Worm (Caenorhabditis elegans) whole organism, late embryonic: Measurements from ENCODE around the gene cpf-2.

Experiments used
- C08G9.2 ChIP-seq: sonication (generic microtip); optimal IDR thresholded peaks from 2 replicates; lab custom pipeline; 2016; ENCODE audit warnings: mild to moderate bottlenecking, missing genetic modification characterization, moderate library complexity, missing compliant biosample characterization
- C38D4.7 ChIP-seq: fragments of 200-800 bp; sonication (Bioruptor generic); optimal IDR thresholded peaks from 2 replicates; lab custom pipeline; 2018; ENCODE audit warnings: mild to moderate bottlenecking, missing genetic modification characterization, moderate library complexity, missing compliant biosample characterization
- K02D7.2 ChIP-seq: sonication (generic microtip); optimal IDR thresholded peaks from 2 replicates; lab custom pipeline; 2017; ENCODE audit warnings: mild to moderate bottlenecking, missing genetic modification characterization, missing compliant biosample characterization
- K09A11.1 ChIP-seq: sonication (generic microtip); optimal IDR thresholded peaks from 2 replicates; lab custom pipeline; 2017; ENCODE audit warnings: antibody characterized with exemption, mild to moderate bottlenecking, missing genetic modification characterization, missing compliant biosample characterization; ENCODE audit not compliant: insufficient read depth
- T23F11.4 ChIP-seq: fragments of 200-800 bp; sonication (Bioruptor generic); optimal IDR thresholded peaks from 2 replicates; lab custom pipeline; 2018; ENCODE audit warnings: mild to moderate bottlenecking, missing genetic modification characterization, missing compliant biosample characterization
- ahr-1 ChIP-seq: sonication (generic microtip); optimal IDR thresholded peaks from 2 replicates; lab custom pipeline; 2016; ENCODE audit warnings: missing genetic modification characterization, missing compliant biosample characterization
- ceh-14 ChIP-seq: sonication (generic microtip); optimal IDR thresholded peaks from 2 replicates; lab custom pipeline; 2016; ENCODE audit warnings: missing genotype, missing genetic modification characterization, missing compliant biosample characterization
- ceh-19 ChIP-seq: fragments of 200-800 bp; sonication (Bioruptor generic); optimal IDR thresholded peaks from 2 replicates; lab custom pipeline; 2018; ENCODE audit warnings: mild to moderate bottlenecking, missing genetic modification characterization, missing compliant biosample characterization
- ceh-2 ChIP-seq: sonication (generic microtip); optimal IDR thresholded peaks from 2 replicates; lab custom pipeline; 2016; ENCODE audit warnings: missing genotype, missing genetic modification characterization, missing compliant biosample characterization
- ceh-22 ChIP-seq: sonication (generic microtip); optimal IDR thresholded peaks from 2 replicates; lab custom pipeline; 2017; ENCODE audit warnings: missing biosample characterization, missing genetic modification characterization
- ceh-30 ChIP-seq: fragments of 150-350 bp; optimal IDR thresholded peaks from 2 replicates; lab custom pipeline; 2014; ENCODE audit warnings: missing biosample characterization, missing genetic modification characterization
- ceh-31 ChIP-seq: sonication (generic microtip); optimal IDR thresholded peaks from 2 replicates; lab custom pipeline; 2016; ENCODE audit warnings: missing genetic modification characterization, missing compliant biosample characterization
- ceh-34 ChIP-seq: sonication (generic microtip); optimal IDR thresholded peaks from 2 replicates; lab custom pipeline; 2016; ENCODE audit warnings: mild to moderate bottlenecking, missing genetic modification characterization, missing compliant biosample characterization
- ceh-45 ChIP-seq: fragments of 200-800 bp; sonication (Bioruptor generic); IDR thresholded peaks from 2 replicates; pipeline ENCODE4 v1.3.6; 2022; ENCODE audit warnings: missing genetic modification reagents, missing genetic modification characterization, missing compliant biosample characterization
- ceh-48 ChIP-seq: sonication (generic microtip); optimal IDR thresholded peaks from 2 replicates; lab custom pipeline; 2016; ENCODE audit warnings: missing genetic modification characterization, inconsistent platforms, missing compliant biosample characterization
- ceh-6 ChIP-seq: fragments of 200-800 bp; sonication (Bioruptor generic); optimal IDR thresholded peaks from 2 replicates; lab custom pipeline; 2018; ENCODE audit warnings: mild to moderate bottlenecking, missing genetic modification characterization, missing compliant biosample characterization
- ceh-9 ChIP-seq: sonication (generic microtip); optimal IDR thresholded peaks from 2 replicates; lab custom pipeline; 2016; ENCODE audit warnings: mild to moderate bottlenecking, missing genetic modification characterization, inconsistent platforms, missing compliant biosample characterization
- che-1 ChIP-seq: sonication (generic microtip); optimal IDR thresholded peaks from 2 replicates; lab custom pipeline; 2016; ENCODE audit warnings: mild to moderate bottlenecking, missing genetic modification characterization, missing compliant biosample characterization
- elt-2 ChIP-seq: sonication (generic microtip); optimal IDR thresholded peaks from 2 replicates; lab custom pipeline; 2016; ENCODE audit warnings: missing genetic modification reagents, missing genetic modification characterization, missing compliant biosample characterization
- fax-1 ChIP-seq: sonication (generic microtip); optimal IDR thresholded peaks from 2 replicates; lab custom pipeline; 2016; ENCODE audit warnings: missing genotype, missing genetic modification characterization, missing compliant biosample characterization
- fkh-6 ChIP-seq: sonication (generic microtip); optimal IDR thresholded peaks from 2 replicates; lab custom pipeline; 2016; ENCODE audit warnings: missing genetic modification characterization, missing compliant biosample characterization
- hlh-15 ChIP-seq: sonication (generic microtip); optimal IDR thresholded peaks from 2 replicates; lab custom pipeline; 2016; ENCODE audit warnings: missing genetic modification characterization, missing compliant biosample characterization
- hlh-30 ChIP-seq: sonication (generic microtip); optimal IDR thresholded peaks from 2 replicates; lab custom pipeline; 2017; ENCODE audit warnings: antibody characterized with exemption, missing genetic modification characterization, missing compliant biosample characterization; ENCODE audit not compliant: insufficient read depth
- hlh-6 ChIP-seq: sonication (generic microtip); optimal IDR thresholded peaks from 2 replicates; lab custom pipeline; 2016; ENCODE audit warnings: missing genotype, missing genetic modification characterization, missing compliant biosample characterization
- hlh-8 ChIP-seq: sonication (generic microtip); optimal IDR thresholded peaks from 2 replicates; lab custom pipeline; 2016; ENCODE audit warnings: missing genotype, missing genetic modification characterization, missing compliant biosample characterization
- lim-6 ChIP-seq: sonication (generic microtip); optimal IDR thresholded peaks from 2 replicates; lab custom pipeline; 2016; ENCODE audit warnings: missing genetic modification characterization, missing compliant biosample characterization
- lin-11 ChIP-seq: fragments of 200-800 bp; sonication (Bioruptor generic); optimal IDR thresholded peaks from 2 replicates; lab custom pipeline; 2018; ENCODE audit warnings: mild to moderate bottlenecking, missing genetic modification characterization, missing compliant biosample characterization
- mec-3 ChIP-seq: sonication (generic microtip); optimal IDR thresholded peaks from 2 replicates; lab custom pipeline; 2016; ENCODE audit warnings: borderline replicate concordance, missing genetic modification characterization, missing compliant biosample characterization
- nfya-1 ChIP-seq: sonication (generic microtip); optimal IDR thresholded peaks from 2 replicates; lab custom pipeline; 2017; ENCODE audit warnings: missing genetic modification characterization, mild to moderate bottlenecking, missing compliant biosample characterization, antibody characterized with exemption, moderate library complexity
- nhr-232 ChIP-seq: sonication (generic microtip); optimal IDR thresholded peaks from 2 replicates; lab custom pipeline; 2016; ENCODE audit warnings: missing genetic modification characterization, missing compliant biosample characterization
- npax-4 ChIP-seq: sonication (generic microtip); optimal IDR thresholded peaks from 2 replicates; lab custom pipeline; 2016; ENCODE audit warnings: missing genetic modification characterization, missing compliant biosample characterization
- pat-9 ChIP-seq: fragments of 200-800 bp; sonication (Bioruptor generic); optimal IDR thresholded peaks from 2 replicates; lab custom pipeline; 2018; ENCODE audit warnings: mild to moderate bottlenecking, missing genetic modification characterization, moderate library complexity, missing compliant biosample characterization
- pax-1 ChIP-seq: fragments of 150-350 bp; optimal IDR thresholded peaks from 2 replicates; lab custom pipeline; 2014; ENCODE audit warnings: missing biosample characterization, missing genetic modification characterization
- pqm-1 ChIP-seq: sonication (generic microtip); optimal IDR thresholded peaks from 2 replicates; lab custom pipeline; 2016; ENCODE audit warnings: missing genetic modification characterization, missing compliant biosample characterization
- pros-1 ChIP-seq: fragments of 150-350 bp; optimal IDR thresholded peaks from 2 replicates; lab custom pipeline; 2014; ENCODE audit warnings: missing biosample characterization, missing genetic modification reagents, missing genetic modification characterization
- sdc-2 ChIP-seq: sonication (generic microtip); optimal IDR thresholded peaks from 2 replicates; lab custom pipeline; 2016; ENCODE audit warnings: missing genotype, missing genetic modification characterization, missing compliant biosample characterization
- sox-4 ChIP-seq: sonication (generic microtip); optimal IDR thresholded peaks from 2 replicates; lab custom pipeline; 2017; ENCODE audit warnings: mild to moderate bottlenecking, missing genetic modification characterization, inconsistent platforms, missing compliant biosample characterization
- syd-9 ChIP-seq: sonication (generic microtip); optimal IDR thresholded peaks from 2 replicates; lab custom pipeline; 2016; ENCODE audit warnings: mild to moderate bottlenecking, missing genetic modification characterization, moderate library complexity, missing compliant biosample characterization
- tbx-2 ChIP-seq: sonication (generic microtip); optimal IDR thresholded peaks from 2 replicates; lab custom pipeline; 2016; ENCODE audit warnings: missing genetic modification characterization, missing compliant biosample characterization
- tbx-7 ChIP-seq: sonication (generic microtip); optimal IDR thresholded peaks from 2 replicates; lab custom pipeline; 2016; ENCODE audit warnings: missing genotype, missing genetic modification characterization, missing compliant biosample characterization
- ttx-3 ChIP-seq: sonication (generic microtip); optimal IDR thresholded peaks from 2 replicates; lab custom pipeline; 2016; ENCODE audit warnings: missing genetic modification reagents, missing genetic modification characterization, missing compliant biosample characterization
- unc-3 ChIP-seq, 2 experiments: fragments of 200-800 bp in 1 of 2; sonication (Bioruptor generic) in 1 of 2; sonication (generic microtip) in 1 of 2; conservative IDR thresholded peaks in 1 of 2; optimal IDR thresholded peaks in 1 of 2; 2 replicates each; pipeline versions ENCODE4 v1.3.6 to Lab custom; 2016 to 2022; ENCODE audit warnings: missing compliant biosample characterization in 2 of 2, missing genetic modification characterization in 2 of 2, missing genetic modification reagents in 1 of 2
- unc-42 ChIP-seq: sonication (generic microtip); optimal IDR thresholded peaks from 2 replicates; lab custom pipeline; 2016; ENCODE audit warnings: missing genotype, missing genetic modification characterization, missing compliant biosample characterization
- unc-86 ChIP-seq: sonication (generic microtip); optimal IDR thresholded peaks from 2 replicates; lab custom pipeline; 2016; ENCODE audit warnings: missing genetic modification characterization, missing compliant biosample characterization

The cpf-2 gene

ce11 chrIII:13225019-13225418, 43.7 kb downstream of the cpf-2 start (continued):
- TF ChIP-seq pqm-1 (tag; lab: Kevin White, UChicago) (no peak), npax-4 (tag; lab: Kevin White, UChicago) (no peak), tbx-2 (tag; lab: Kevin White, UChicago) (peak; percentile 5), lim-6 (tag; lab: Kevin White, UChicago) (no peak), unc-3 (GFP tag; conservative IDR thresholded peaks at IDR 0.05; lab: Robert Waterston, UW) (0 out of 2 replicates have a peak, but pooled peaks have one; percentile 11), unc-3 (tag; optimal IDR thresholded peaks at IDR 0.05; lab: Kevin White, UChicago) (no peak), che-1 (tag; lab: Kevin White, UChicago) (no peak), unc-86 (no peak), ceh-6 (GFP tag; lab: Kevin White, UChicago) (peak; percentile 57), sox-4 (tag; lab: Kevin White, UChicago) (peak; percentile 24), fkh-6 (tag; lab: Kevin White, UChicago) (peak; percentile 55), mec-3 (tag; lab: Kevin White, UChicago) (no peak), unc-42 (tag; lab: Kevin White, UChicago) (no peak), hlh-15 (tag; lab: Kevin White, UChicago) (no peak), ceh-45 (no peak), ceh-9 (tag; lab: Kevin White, UChicago) (no peak), ceh-19 (GFP tag; lab: Kevin White, UChicago) (no peak), ceh-2 (tag; lab: Kevin White, UChicago) (no peak), fax-1 (no peak), K09A11.1 (tag; lab: Kevin White, UChicago) (no peak), C38D4.7 (GFP tag; lab: Kevin White, UChicago) (peak; percentile 68), sdc-2 (tag; lab: Kevin White, UChicago) (peak; percentile 25), nhr-232 (tag; lab: Kevin White, UChicago) (peak; percentile 28), lin-11 (tag; lab: Kevin White, UChicago) (peak; percentile 9), ceh-14 (tag; lab: Kevin White, UChicago) (no peak), hlh-30 (tag; lab: Kevin White, UChicago) (no peak), ceh-31 (peak; percentile 7), ceh-48 (tag; lab: Kevin White, UChicago) (no peak), pax-1 (no peak), ahr-1 (tag; lab: Kevin White, UChicago) (no peak), T23F11.4 (GFP tag; lab: Kevin White, UChicago) (no peak)

ce11 chrIII:13224395-13224794, 44.3 kb downstream of the cpf-2 start:
- no peak for TF ChIP-seq T23F11.4 (GFP tag; lab: Kevin White, UChicago)
- TF ChIP-seq ceh-22 = no peak
- no peak for TF ChIP-seq ttx-3 (tag; lab: Kevin White, UChicago)
- TF ChIP-seq che-1 (tag; lab: Kevin White, UChicago) = peak; percentile 22
- peak; percentile 6 for TF ChIP-seq hlh-6 (tag; lab: Kevin White, UChicago)
- TF ChIP-seq tbx-2 (tag; lab: Kevin White, UChicago) = peak; percentile 36
- peak; percentile 51 for TF ChIP-seq hlh-30 (tag; lab: Kevin White, UChicago)
- TF ChIP-seq pat-9 (tag; lab: Kevin White, UChicago) = peak; percentile 50
- TF ChIP-seq, all 69 proteins: peak for 5

- TF ChIP-seq syd-9 (tag; lab: Kevin White, UChicago) = no peak
- TF ChIP-seq K09A11.1 (tag; lab: Kevin White, UChicago) = no peak
- TF ChIP-seq sdc-2 (tag; lab: Kevin White, UChicago) = no peak
- no peak for TF ChIP-seq nfya-1 (tag; lab: Kevin White, UChicago)
- no peak for TF ChIP-seq elt-2 (tag; lab: Kevin White, UChicago)
- no peak for TF ChIP-seq C08G9.2 (tag; lab: Kevin White, UChicago)
- no peak for TF ChIP-seq hlh-30 (tag; lab: Kevin White, UChicago)
- TF ChIP-seq ceh-30 = no peak
- no peak for TF ChIP-seq K02D7.2 (tag; lab: Kevin White, UChicago)
- TF ChIP-seq lin-11 (tag; lab: Kevin White, UChicago) = no peak
- no peak for TF ChIP-seq ceh-34 (tag; lab: Kevin White, UChicago)
- TF ChIP-seq pros-1 (tag; lab: Kevin White, UChicago) = no peak
- TF ChIP-seq ceh-31 = no peak
- TF ChIP-seq ttx-3 (tag; lab: Kevin White, UChicago) = no peak
- no peak for TF ChIP-seq hlh-8 (tag; lab: Kevin White, UChicago)
- no peak for TF ChIP-seq tbx-7
- no peak for TF ChIP-seq ceh-2 (tag; lab: Kevin White, UChicago)
- TF ChIP-seq pax-1 = no peak
These were observed 45.9 kb downstream of the cpf-2 start, which contains the start of gene Y43F4A.1 for ce11 chrIII:13222772-13223171. Gene Y43F4A.1, plus strand, starts transcription at chrIII:13223072.
